Worm (Caenorhabditis elegans): Measurements from ENCODE around the gene sart-3.

- TF ChIP-seq ceh-88 (GFP tag; IDR thresholded peaks at IDR 0.05) (no peak), C04F5.9 (tag; optimal IDR thresholded peaks at IDR 0.05) (no peak), sptf-1 (tag; optimal IDR thresholded peaks at IDR 0.05) (no peak), rnt-1 (tag; optimal IDR thresholded peaks at IDR 0.05) (peak; percentile 48), ama-1 (optimal IDR thresholded peaks at IDR 0.05) (no peak)
Observed at ce11 chrIV:11310624-11311023, 22.1 kb downstream of the sart-3 start, which contains the start of gene znf-207.

Data from whole organism, L1 larva.